Fruit fly (Drosophila melanogaster) whole organism, wandering third instar larva: ENCODE measurements around the gene obe.

Source experiments
- Abd-B ChIP-seq: fragments of >200 bp; optimal IDR thresholded peaks from 2 replicates; lab custom pipeline; 2017; ENCODE audit warnings: missing biosample characterization, missing genetic modification characterization
- CrebA ChIP-seq: fragments of 200-800 bp; sonication (Bioruptor generic); optimal IDR thresholded peaks from 2 replicates; lab custom pipeline; 2016; ENCODE audit warnings: missing biosample characterization, mild to moderate bottlenecking, missing genetic modification characterization, borderline replicate concordance
- Myc ChIP-seq: fragments of >200 bp; optimal IDR thresholded peaks from 2 replicates; lab custom pipeline; 2017
- OdsH ChIP-seq: fragments of 200-800 bp; sonication (Bioruptor generic); optimal IDR thresholded peaks from 2 replicates; lab custom pipeline; 2016; ENCODE audit warnings: missing biosample characterization, mild to moderate bottlenecking, missing genetic modification characterization
- Rel ChIP-seq, 2 experiments: fragments of 200-800 bp; sonication (Bioruptor generic) in 1 of 2; optimal IDR thresholded peaks; 2 replicates in 1 of 2; 3 replicates in 1 of 2; lab custom pipeline; 2016 to 2019; ENCODE audit warnings: mild to moderate bottlenecking in 2 of 2, missing biosample characterization in 2 of 2, missing genetic modification characterization in 2 of 2, moderate library complexity in 1 of 2
- Vsx2 ChIP-seq: fragments of 200-300, 225-300 bp; sonication (Bioruptor generic); optimal IDR thresholded peaks from 2 replicates; lab custom pipeline; 2018; ENCODE audit warnings: missing biosample characterization, missing genetic modification characterization; ENCODE audit not compliant: partially characterized antibody
- dsf ChIP-seq: sonication (Bioruptor generic); optimal IDR thresholded peaks from 2 replicates; lab custom pipeline; 2016; ENCODE audit warnings: missing biosample characterization, missing genetic modification characterization, borderline replicate concordance
- ey ChIP-seq: fragments of 200-800 bp; sonication (Bioruptor generic); optimal IDR thresholded peaks from 2 replicates; lab custom pipeline; 2016; ENCODE audit warnings: missing biosample characterization, missing genetic modification characterization
- fru ChIP-seq: fragments of 200-800 bp; sonication (Bioruptor generic); optimal IDR thresholded peaks from 3 replicates; lab custom pipeline; 2016; ENCODE audit warnings: missing biosample characterization, mild to moderate bottlenecking, missing genetic modification characterization
- pan ChIP-seq: fragments of >200 bp; optimal IDR thresholded peaks from 2 replicates; lab custom pipeline; 2017
- sage ChIP-seq: fragments of 200-800 bp; sonication (Bioruptor generic); optimal IDR thresholded peaks from 2 replicates; lab custom pipeline; 2016; ENCODE audit warnings: missing biosample characterization, mild to moderate bottlenecking, missing genetic modification characterization
- usp ChIP-seq: fragments of >200 bp; optimal IDR thresholded peaks from 2 replicates; lab custom pipeline; 2017; ENCODE audit warnings: missing biosample characterization, missing genetic modification characterization

dm6 chr3R:15457386-15458011 lies 28.4 kb upstream of the obe start:
- TF ChIP-seq Vsx2 (GFP tag; lab: Kevin White, UChicago) (no peak), fru (peak; percentile 58), CrebA (GFP tag; lab: Kevin White, UChicago) (no peak), dsf (GFP tag; lab: Kevin White, UChicago) (no peak), usp (no peak), Myc (lab: Kevin White, UChicago) (no peak), OdsH (GFP tag; lab: Kevin White, UChicago) (peak; percentile 41), pan (lab: Kevin White, UChicago) (no peak), sage (GFP tag; lab: Kevin White, UChicago) (peak; percentile 14), Abd-B (GFP tag; lab: Kevin White, UChicago) (no peak), ey (GFP tag; lab: Kevin White, UChicago) (peak; percentile 64), Rel (GFP tag; optimal IDR thresholded peaks at IDR 0.05; lab: Kevin White, UChicago) (no peak), Rel (tag; optimal IDR thresholded peaks at IDR 0.05; lab: Kevin White, UChicago) (no peak)
